Worm (Caenorhabditis elegans) whole organism, L4 larva: Measurements from ENCODE around the gene nlp-56.

ENCODE experiments used
- T20F7.1 ChIP-seq: fragments of 200-800 bp; sonication (Bioruptor generic); optimal IDR thresholded peaks from 2 replicates; lab custom pipeline; 2018; ENCODE audit warnings: mild to moderate bottlenecking, missing genetic modification characterization, missing compliant biosample characterization
- aha-1 ChIP-seq: fragments of 150-350 bp; peaks from one replicate; lab custom pipeline; 2014; ENCODE audit warnings: missing biosample characterization, missing genetic modification characterization
- hmg-1.1 ChIP-seq: fragments of 200-800 bp; sonication (Bioruptor generic); IDR thresholded peaks from 2 replicates; pipeline ENCODE4 v1.3.6; 2022; ENCODE audit warnings: missing genetic modification reagents, missing genetic modification characterization, missing compliant biosample characterization
- jun-1 ChIP-seq: fragments of 150-350 bp; optimal IDR thresholded peaks from 2 replicates; lab custom pipeline; 2014; ENCODE audit warnings: missing biosample characterization, missing genetic modification reagents, missing genetic modification characterization
- lin-38 ChIP-seq: fragments of 200-800 bp; sonication (Bioruptor generic); IDR thresholded peaks from 2 replicates; pipeline ENCODE4 v1.3.6; 2022; ENCODE audit warnings: missing genetic modification reagents, missing genetic modification characterization, missing compliant biosample characterization
- lsy-2 ChIP-seq, 2 experiments: fragments of 150-350 bp in 1 of 2; sonication (generic microtip) in 1 of 2; optimal IDR thresholded peaks; 2 replicates each; lab custom pipeline; 2014 to 2017; ENCODE audit warnings: missing biosample characterization in 2 of 2, missing genetic modification characterization in 2 of 2
- madf-9 ChIP-seq: fragments of 200-800 bp; sonication (Bioruptor generic); conservative IDR thresholded peaks from 2 replicates; pipeline ENCODE4 v1.3.6; 2022; ENCODE audit warnings: missing genetic modification reagents, missing genetic modification characterization, missing compliant biosample characterization
- mep-1 ChIP-seq: fragments of 150-350 bp; sonication (generic microtip); optimal IDR thresholded peaks from 3 replicates; lab custom pipeline; 2014; ENCODE audit warnings: missing biosample characterization, missing genetic modification characterization
- nhr-102 ChIP-seq: sonication (generic microtip); optimal IDR thresholded peaks from 2 replicates; lab custom pipeline; 2016; ENCODE audit warnings: mild to moderate bottlenecking, missing genetic modification characterization, moderate library complexity, missing compliant biosample characterization
- nhr-111 ChIP-seq: fragments of 200-800 bp; sonication (Bioruptor generic); optimal IDR thresholded peaks from 2 replicates; lab custom pipeline; 2018; ENCODE audit warnings: mild to moderate bottlenecking, missing genetic modification characterization, missing compliant biosample characterization
- nhr-237 ChIP-seq: sonication (generic microtip); optimal IDR thresholded peaks from 2 replicates; lab custom pipeline; 2017; ENCODE audit warnings: missing biosample characterization, missing genetic modification characterization
- nhr-76 ChIP-seq: fragments of 150-350 bp; optimal IDR thresholded peaks from 2 replicates; lab custom pipeline; 2014; ENCODE audit warnings: missing biosample characterization, missing genetic modification characterization
- nhr-77 ChIP-seq: fragments of 150-350 bp; optimal IDR thresholded peaks from 2 replicates; lab custom pipeline; 2014; ENCODE audit warnings: missing biosample characterization, missing genetic modification characterization
- set-16 ChIP-seq: fragments of 200-800 bp; sonication (Bioruptor generic); IDR thresholded peaks from 2 replicates; pipeline ENCODE4 v1.3.6; 2022; ENCODE audit warnings: missing genetic modification reagents, missing genetic modification characterization, missing compliant biosample characterization
- snpc-1.2 ChIP-seq: fragments of 200-800 bp; sonication (Bioruptor generic); IDR thresholded peaks from 2 replicates; pipeline ENCODE4 v1.3.6; 2022; ENCODE audit warnings: missing genetic modification reagents, missing genetic modification characterization, missing compliant biosample characterization
- snpc-4 ChIP-seq: fragments of 150-350 bp; optimal IDR thresholded peaks from 2 replicates; lab custom pipeline; 2014; ENCODE audit warnings: missing biosample characterization, missing genetic modification characterization
- spr-1 ChIP-seq: sonication (generic microtip); optimal IDR thresholded peaks from 2 replicates; lab custom pipeline; 2016; ENCODE audit warnings: mild to moderate bottlenecking, missing genetic modification characterization, missing compliant biosample characterization
- spr-3 ChIP-seq: fragments of 200-800 bp; sonication (Bioruptor generic); optimal IDR thresholded peaks from 2 replicates; lab custom pipeline; 2018; ENCODE audit warnings: mild to moderate bottlenecking, missing genetic modification characterization, missing compliant biosample characterization
- unc-130 ChIP-seq: sonication (generic microtip); optimal IDR thresholded peaks from 2 replicates; lab custom pipeline; 2016; ENCODE audit warnings: missing genetic modification reagents, missing genetic modification characterization, missing compliant biosample characterization
- vab-7 ChIP-seq: fragments of 200-800 bp; sonication (Bioruptor generic); IDR thresholded peaks from 2 replicates; pipeline ENCODE4 v1.3.6; 2022; ENCODE audit warnings: missing genetic modification reagents, missing genetic modification characterization, missing compliant biosample characterization
- zfp-2 ChIP-seq: sonication (generic microtip); optimal IDR thresholded peaks from 2 replicates; lab custom pipeline; 2016; ENCODE audit warnings: mild to moderate bottlenecking, missing genetic modification characterization, missing compliant biosample characterization

Gene nlp-56

ce11 chrIV:14763348-14763747, 21.2 kb downstream of the nlp-56 start (continued):
- TF ChIP-seq madf-9 (GFP tag; lab: Robert Waterston, UW), result 0 out of 2 replicates have a peak, but pooled peaks have one; percentile 25
- peak; percentile 36 for TF ChIP-seq mep-1 (tag; lab: Kevin White, UChicago)

ce11 chrIV:14760845-14761244, 23.7 kb downstream of the nlp-56 start, which contains the start of gene ptp-5.2:
TSS of gene ptp-5.2 (minus strand) at chrIV:14760945.
- TF ChIP-seq spr-1 (tag; lab: Kevin White, UChicago) (no peak), unc-130 (GFP tag; lab: Kevin White, UChicago) (no peak), nhr-111 (GFP tag; lab: Kevin White, UChicago) (no peak)

ce11 chrIV:14759662-14760061, 24.9 kb downstream of the nlp-56 start:
- TF ChIP-seq nhr-102 (tag; lab: Kevin White, UChicago) (no peak), spr-3 (GFP tag; lab: Kevin White, UChicago) (no peak), snpc-1.2 (GFP tag; lab: Robert Waterston, UW) (peak; percentile 65), nhr-77 (no peak)

ce11 chrIV:14757786-14758185, 26.8 kb downstream of the nlp-56 start:
- TF ChIP-seq nhr-237 (tag; lab: Kevin White, UChicago) (no peak), lsy-2 (tag; optimal IDR thresholded peaks at IDR 0.05; lab: Kevin White, UChicago) (no peak), snpc-1.2 (GFP tag; lab: Robert Waterston, UW) (peak; percentile 59; the same call in 1 of the 2 replicates)

- no peak for TF ChIP-seq nhr-76 (tag; lab: Kevin White, UChicago)
- TF ChIP-seq zfp-2 (tag; lab: Kevin White, UChicago), result no peak
- no peak for TF ChIP-seq snpc-4
- no peak for TF ChIP-seq spr-1 (tag; lab: Kevin White, UChicago)
- peak; percentile 91 for TF ChIP-seq snpc-1.2 (GFP tag; lab: Robert Waterston, UW)
Measured at ce11 chrIV:14754912-14755311, 29.6 kb downstream of the nlp-56 start, which contains the start of gene Y57G11C.499. TSS of gene Y57G11C.499 (minus strand) at chrIV:14754934.

- TF ChIP-seq snpc-1.2 (GFP tag; lab: Robert Waterston, UW) (peak; percentile 67; the same call in 1 of the 2 replicates), lin-38 (GFP tag; lab: Robert Waterston, UW) (peak; percentile 16; the same call in 1 of the 2 replicates), set-16 (GFP tag; lab: Robert Waterston, UW) (peak; percentile 84; the same call in 1 of the 2 replicates)
Measured at ce11 chrIV:14747578-14748208, 36.8 kb downstream of the nlp-56 start.

ce11 chrIV:14741926-14742325, 42.6 kb downstream of the nlp-56 start:
- TF ChIP-seq T20F7.1 (GFP tag; lab: Kevin White, UChicago), result no peak
- TF ChIP-seq aha-1 (tag; lab: Kevin White, UChicago), result peak; percentile 96
- no peak for TF ChIP-seq jun-1
- TF ChIP-seq vab-7, result no peak

ce11 chrIV:14740177-14740576, 44.4 kb downstream of the nlp-56 start:
- TF ChIP-seq snpc-1.2 (GFP tag; lab: Robert Waterston, UW) (0 out of 2 replicates have a peak, but pooled peaks have one; percentile 11), lin-38 (GFP tag; lab: Robert Waterston, UW) (peak; percentile 37), hmg-1.1 (GFP tag; lab: Robert Waterston, UW) (0 out of 2 replicates have a peak, but pooled peaks have one; percentile 32)
- TF ChIP-seq, all 104 proteins: peak for 3; not testable (repeated sequence) for 101
